Worm (Caenorhabditis elegans): ENCODE results near the gene tdp-1.

tdp-1 gene

ce11 chrII:9009976-9010702 lies 12.5 kb downstream of the tdp-1 start (continued):
- TF ChIP-seq xbp-1 (tag; optimal IDR thresholded peaks at IDR 0.05) (no peak), lsy-2 (tag; optimal IDR thresholded peaks at IDR 0.05) (no peak), C34B4.2 (tag; optimal IDR thresholded peaks at IDR 0.05) (no peak), blmp-1 (tag; optimal IDR thresholded peaks at IDR 0.05) (no peak), nhr-71 (tag; optimal IDR thresholded peaks at IDR 0.05) (peak; percentile 84), aly-2 (tag; optimal IDR thresholded peaks at IDR 0.05) (no peak), nhr-28 (tag; optimal IDR thresholded peaks at IDR 0.05) (no peak), nhr-85 (tag) (no peak), ceh-82 (tag; optimal IDR thresholded peaks at IDR 0.05) (no peak), mab-9 (GFP tag; IDR thresholded peaks at IDR 0.05) (no peak), skn-1 (tag; optimal IDR thresholded peaks at IDR 0.05) (no peak), unc-98 (GFP tag; IDR thresholded peaks at IDR 0.05) (no peak), zip-4 (GFP tag; optimal IDR thresholded peaks at IDR 0.05) (no peak), fkh-8 (tag; optimal IDR thresholded peaks at IDR 0.05) (peak; percentile 82), nhr-90 (tag; optimal IDR thresholded peaks at IDR 0.05; ENCODE audit: poor library complexity) (no peak)

- TF ChIP-seq ceh-82 (tag; optimal IDR thresholded peaks at IDR 0.05) (peak in 1 of 3 experiments; percentile 12), lin-14 (GFP tag; optimal IDR thresholded peaks at IDR 0.05) (peak; percentile 74), nhr-11 (tag; optimal IDR thresholded peaks at IDR 0.05) (no peak)
These were observed 13.1 kb downstream of the tdp-1 start for ce11 chrII:9010708-9011107.

- no peak for TF ChIP-seq unc-62 (GFP tag; optimal IDR thresholded peaks at IDR 0.05)
- TF ChIP-seq vab-15 (tag; optimal IDR thresholded peaks at IDR 0.05) = no peak
- TF ChIP-seq F16B12.6 (tag; optimal IDR thresholded peaks at IDR 0.05) = no peak
- TF ChIP-seq grh-1 (GFP tag; IDR thresholded peaks at IDR 0.05) = no peak
- no peak for TF ChIP-seq lir-3 (tag; optimal IDR thresholded peaks at IDR 0.05; ENCODE audit: poor library complexity)
- no peak for TF ChIP-seq rnt-1 (tag; optimal IDR thresholded peaks at IDR 0.05)
- no peak for TF ChIP-seq efl-1 (optimal IDR thresholded peaks at IDR 0.05)
- peak in 1 of 2 experiments; percentile 93 for TF ChIP-seq efl-1 (GFP tag; optimal IDR thresholded peaks at IDR 0.05 in 1 of 2)
- no peak for TF ChIP-seq mab-9 (GFP tag; IDR thresholded peaks at IDR 0.05)
- TF ChIP-seq dsc-1 (tag; optimal IDR thresholded peaks at IDR 0.05) = no peak
- no peak for TF ChIP-seq ces-1 (GFP tag; optimal IDR thresholded peaks at IDR 0.05)
- TF ChIP-seq pax-3 (tag; optimal IDR thresholded peaks at IDR 0.05) = no peak
- TF ChIP-seq nhr-19 (GFP tag; conservative IDR thresholded peaks at IDR 0.05) = no peak
- no peak for TF ChIP-seq ceh-63 (GFP tag; optimal IDR thresholded peaks at IDR 0.05)
- TF ChIP-seq C34B4.2 (tag; optimal IDR thresholded peaks at IDR 0.05) = no peak
- no peak for TF ChIP-seq dpl-1 (GFP tag; optimal IDR thresholded peaks at IDR 0.05)
- TF ChIP-seq hlh-4 (tag; optimal IDR thresholded peaks at IDR 0.05) = no peak
- TF ChIP-seq unc-86 (tag; optimal IDR thresholded peaks at IDR 0.05) = no peak
- TF ChIP-seq lin-14 (GFP tag; optimal IDR thresholded peaks at IDR 0.05) = peak; percentile 67
- peak in 1 of 2 experiments; percentile 75 for TF ChIP-seq mdl-1 (tag; optimal IDR thresholded peaks at IDR 0.05)
- no peak for TF ChIP-seq ztf-4 (tag; optimal IDR thresholded peaks at IDR 0.05)
- TF ChIP-seq skn-1 (tag; optimal IDR thresholded peaks at IDR 0.05) = no peak
- TF ChIP-seq lin-13 (GFP tag; optimal IDR thresholded peaks at IDR 0.05) = no peak
- TF ChIP-seq elt-3 (tag; optimal IDR thresholded peaks at IDR 0.05) = no peak
- TF ChIP-seq sox-4 (tag; optimal IDR thresholded peaks at IDR 0.05) = no peak
- no peak for TF ChIP-seq C04F5.9 (tag; optimal IDR thresholded peaks at IDR 0.05)
- TF ChIP-seq ets-5 (GFP tag; IDR thresholded peaks at IDR 0.05) = no peak
- TF ChIP-seq unc-98 (GFP tag; IDR thresholded peaks at IDR 0.05) = no peak
- no peak for TF ChIP-seq nhr-77 (tag; optimal IDR thresholded peaks at IDR 0.05)
- TF ChIP-seq zag-1 (tag; optimal IDR thresholded peaks at IDR 0.05) = no peak
- no peak for TF ChIP-seq nhr-12 (tag; optimal IDR thresholded peaks at IDR 0.05)
- TF ChIP-seq lsy-2 (tag; optimal IDR thresholded peaks at IDR 0.05) = peak in 1 of 2 experiments; percentile 0
- TF ChIP-seq fkh-4 (tag; optimal IDR thresholded peaks at IDR 0.05; ENCODE audit: borderline replicate concordance) = no peak
- TF ChIP-seq Y116A8C.19 (tag; optimal IDR thresholded peaks at IDR 0.05; ENCODE audit: borderline replicate concordance) = no peak
- TF ChIP-seq snpc-4 (tag; optimal IDR thresholded peaks at IDR 0.05) = no peak
- no peak for TF ChIP-seq lin-39 (tag; optimal IDR thresholded peaks at IDR 0.05)
- TF ChIP-seq ceh-88 (GFP tag; IDR thresholded peaks at IDR 0.05) = no peak
These were observed 15.7 kb downstream of the tdp-1 start for ce11 chrII:9013341-9013740.

Data from whole organism, L1 larva.